Fruit fly (Drosophila melanogaster) whole organism, prepupa: ENCODE data around the gene be.

Experiments used
- CG10631 ChIP-seq: fragments of 200-800 bp; sonication (Bioruptor generic); optimal IDR thresholded peaks from 2 replicates; lab custom pipeline; 2016; ENCODE audit warnings: missing biosample characterization, missing genetic modification characterization
- CG10669 ChIP-seq: fragments of 200-800 bp; sonication (Bioruptor generic); optimal IDR thresholded peaks from 3 replicates; lab custom pipeline; 2018; ENCODE audit warnings: missing biosample characterization, mild to moderate bottlenecking, missing genetic modification characterization, moderate library complexity
- CG11294 ChIP-seq: fragments of 200-800 bp; sonication (Bioruptor generic); IDR thresholded peaks from 2 replicates; pipeline ENCODE4 v1.3.6; 2022; ENCODE audit warnings: missing biosample characterization, missing genetic modification characterization
- CG11762 ChIP-seq: fragments of 200-800 bp; sonication (Bioruptor generic); optimal IDR thresholded peaks from 3 replicates; lab custom pipeline; 2016; ENCODE audit warnings: missing biosample characterization, missing genetic modification characterization; ENCODE audit not compliant: insufficient read depth
- CG1621 ChIP-seq: fragments of 200-800 bp; sonication (Bioruptor generic); optimal IDR thresholded peaks from 3 replicates; lab custom pipeline; 2018; ENCODE audit warnings: missing biosample characterization, mild to moderate bottlenecking, missing genetic modification characterization
- CG16779 ChIP-seq: fragments of 200-800 bp; sonication (Bioruptor generic); optimal IDR thresholded peaks from 3 replicates; lab custom pipeline; 2017; ENCODE audit warnings: missing biosample characterization, mild to moderate bottlenecking, missing genetic modification characterization
- CG31627 ChIP-seq: fragments of 200-800 bp; sonication (Bioruptor generic); optimal IDR thresholded peaks from 3 replicates; lab custom pipeline; 2016; ENCODE audit warnings: missing biosample characterization, missing genetic modification characterization
- CG34406 ChIP-seq: fragments of 200-800 bp; sonication (Bioruptor generic); optimal IDR thresholded peaks from 3 replicates; lab custom pipeline; 2016; ENCODE audit warnings: missing biosample characterization, missing genetic modification characterization
- CG3919 ChIP-seq: fragments of 200-800 bp; sonication (Bioruptor generic); optimal IDR thresholded peaks from 3 replicates; lab custom pipeline; 2016; ENCODE audit warnings: missing biosample characterization, missing genetic modification characterization
- CG6163 ChIP-seq: fragments of 200-800 bp; sonication (Bioruptor generic); IDR thresholded peaks from 3 replicates; pipeline ENCODE4 v1.3.6; 2022; ENCODE audit warnings: missing biosample characterization, missing genetic modification characterization
- CG6792 ChIP-seq: fragments of 200-800 bp; sonication (Bioruptor generic); optimal IDR thresholded peaks from 3 replicates; lab custom pipeline; 2016; ENCODE audit warnings: missing biosample characterization, missing genetic modification characterization
- CG6808 ChIP-seq: fragments of 200-800 bp; sonication (Bioruptor generic); optimal IDR thresholded peaks from 3 replicates; lab custom pipeline; 2017; ENCODE audit warnings: missing biosample characterization, missing genetic modification characterization, mild to moderate bottlenecking, moderate library complexity, missing genetic modification reagents
- CG7368 ChIP-seq: fragments of 200-800 bp; sonication (Bioruptor generic); optimal IDR thresholded peaks from 3 replicates; lab custom pipeline; 2016; ENCODE audit warnings: missing biosample characterization, missing genetic modification characterization
- CG8119 ChIP-seq: fragments of 200-800 bp; sonication (Bioruptor generic); IDR thresholded peaks from 3 replicates; pipeline ENCODE4 v1.3.6; 2022; ENCODE audit warnings: missing biosample characterization, missing genetic modification characterization
- CG8319 ChIP-seq: fragments of 200-800 bp; sonication (Bioruptor generic); optimal IDR thresholded peaks from 3 replicates; lab custom pipeline; 2016; ENCODE audit warnings: missing biosample characterization, missing genetic modification characterization
- CG8632 ChIP-seq: fragments of 200-800 bp; sonication (Bioruptor generic); optimal IDR thresholded peaks from 3 replicates; lab custom pipeline; 2016; ENCODE audit warnings: missing biosample characterization, missing genetic modification characterization
- CG9139 ChIP-seq: fragments of 200-800 bp; sonication (Bioruptor generic); optimal IDR thresholded peaks from 3 replicates; lab custom pipeline; 2017; ENCODE audit warnings: missing biosample characterization, mild to moderate bottlenecking, missing genetic modification characterization
- Eip75B ChIP-seq: fragments of 200-800 bp; sonication (Bioruptor generic); optimal IDR thresholded peaks from 3 replicates; lab custom pipeline; 2016; ENCODE audit warnings: missing biosample characterization, missing genetic modification characterization
- Eip78C ChIP-seq: fragments of 200-800 bp; sonication (Bioruptor generic); peaks from one replicate; lab custom pipeline; 2016; ENCODE audit warnings: missing biosample characterization, missing genetic modification characterization
- Eip93F ChIP-seq: fragments of 200-800 bp; sonication (Bioruptor generic); optimal IDR thresholded peaks from 2 replicates; lab custom pipeline; 2016; ENCODE audit warnings: missing biosample characterization, mild to moderate bottlenecking, missing genetic modification characterization
- Ets96B ChIP-seq: fragments of 200-800 bp; optimal IDR thresholded peaks from 2 replicates; lab custom pipeline; 2019; ENCODE audit warnings: missing biosample characterization, mild to moderate bottlenecking, missing genetic modification characterization, moderate library complexity
- Hr38 ChIP-seq: sonication (Bioruptor generic); optimal IDR thresholded peaks from 2 replicates; lab custom pipeline; 2016; ENCODE audit warnings: missing biosample characterization, missing genetic modification characterization
- Hr4 ChIP-seq: fragments of 200-800 bp; sonication (Bioruptor generic); optimal IDR thresholded peaks from 3 replicates; lab custom pipeline; 2016; ENCODE audit warnings: missing biosample characterization, missing genetic modification characterization
- Lpt ChIP-seq: fragments of 200-800 bp; sonication (Bioruptor generic); optimal IDR thresholded peaks from 3 replicates; lab custom pipeline; 2016; ENCODE audit warnings: missing biosample characterization, missing genetic modification characterization
- OdsH ChIP-seq: fragments of 200-800 bp; sonication (Bioruptor generic); optimal IDR thresholded peaks from 3 replicates; lab custom pipeline; 2016; ENCODE audit warnings: missing biosample characterization, missing genetic modification characterization
- Smox ChIP-seq: fragments of 200-800 bp; sonication (Bioruptor generic); optimal IDR thresholded peaks from 3 replicates; lab custom pipeline; 2016; ENCODE audit warnings: missing biosample characterization, missing genetic modification characterization
- Sox102F ChIP-seq: fragments of 200-800 bp; sonication (Bioruptor generic); optimal IDR thresholded peaks from 2 replicates; lab custom pipeline; 2016; ENCODE audit warnings: missing biosample characterization, mild to moderate bottlenecking, missing genetic modification characterization
- achi ChIP-seq: fragments of 200-800 bp; sonication (Bioruptor generic); optimal IDR thresholded peaks from 3 replicates; lab custom pipeline; 2016; ENCODE audit warnings: missing biosample characterization, missing genetic modification characterization
- acj6 ChIP-seq: fragments of 200-800 bp; sonication (Bioruptor generic); optimal IDR thresholded peaks from 3 replicates; lab custom pipeline; 2016; ENCODE audit warnings: missing biosample characterization, missing genetic modification characterization
- cyc ChIP-seq: fragments of 200-800 bp; sonication (Bioruptor generic); optimal IDR thresholded peaks from 3 replicates; lab custom pipeline; 2016; ENCODE audit warnings: missing biosample characterization, missing genetic modification characterization
- dsx ChIP-seq: fragments of 200-800 bp; optimal IDR thresholded peaks from 3 replicates; lab custom pipeline; 2019; ENCODE audit warnings: missing biosample characterization, mild to moderate bottlenecking, missing genetic modification characterization, moderate library complexity; ENCODE audit not compliant: poor library complexity, severe bottlenecking
- fd59A ChIP-seq: fragments of 200-800 bp; sonication (Bioruptor generic); optimal IDR thresholded peaks from 2 replicates; lab custom pipeline; 2017; ENCODE audit warnings: missing biosample characterization, mild to moderate bottlenecking, missing genetic modification characterization, missing genetic modification reagents
- fd85E ChIP-seq: fragments of 200-800 bp; sonication (Bioruptor generic); optimal IDR thresholded peaks from 3 replicates; lab custom pipeline; 2016; ENCODE audit warnings: missing biosample characterization, missing genetic modification characterization
- pdm3 ChIP-seq: fragments of 200-800 bp; sonication (Bioruptor generic); optimal IDR thresholded peaks from 3 replicates; lab custom pipeline; 2016; ENCODE audit warnings: missing biosample characterization, missing genetic modification characterization
- ss ChIP-seq, 2 experiments: fragments of 200-800 bp; sonication (Bioruptor generic); optimal IDR thresholded peaks; 2 replicates in 1 of 2; 3 replicates in 1 of 2; lab custom pipeline; 2017 to 2018; ENCODE audit warnings: mild to moderate bottlenecking in 2 of 2, missing biosample characterization in 2 of 2, missing genetic modification characterization in 2 of 2, moderate library complexity in 1 of 2
- svp ChIP-seq: fragments of 200-800 bp; sonication (Bioruptor generic); peaks from one replicate; lab custom pipeline; 2016; ENCODE audit warnings: missing biosample characterization, missing genetic modification characterization
- topi ChIP-seq: fragments of 200-800 bp; sonication (Bioruptor generic); optimal IDR thresholded peaks from 3 replicates; lab custom pipeline; 2016; ENCODE audit warnings: missing biosample characterization, missing genetic modification characterization

Gene be

dm6 chrX:15022219-15022618, 2.0 kb upstream of the be start (continued):
- TF ChIP-seq Hr4 (GFP tag; lab: Kevin White, UChicago) = peak; percentile 76
- no peak for TF ChIP-seq CG11294 (GFP tag; lab: Robert Waterston, UW)
- TF ChIP-seq OdsH (GFP tag; lab: Kevin White, UChicago) = peak; percentile 71
- TF ChIP-seq ss (GFP tag; optimal IDR thresholded peaks at IDR 0.05; lab: Kevin White, UChicago) = no peak
- TF ChIP-seq topi (GFP tag; lab: Kevin White, UChicago) = peak; percentile 77
- peak; percentile 40 for TF ChIP-seq CG6808 (GFP tag; lab: Kevin White, UChicago)
- TF ChIP-seq Sox102F (GFP tag; lab: Kevin White, UChicago) = peak; percentile 73
- peak; percentile 57 for TF ChIP-seq Lpt
- peak; percentile 63 for TF ChIP-seq Eip75B
- peak; percentile 69 for TF ChIP-seq Smox (GFP tag; lab: Kevin White, UChicago)
- TF ChIP-seq CG34406 (GFP tag; lab: Kevin White, UChicago) = peak; percentile 63
- peak; percentile 70 for TF ChIP-seq achi (GFP tag; lab: Kevin White, UChicago)
- peak; percentile 79 for TF ChIP-seq CG31627
- peak; percentile 83 for TF ChIP-seq CG6163 (GFP tag; lab: Robert Waterston, UW)
- TF ChIP-seq Ets96B (tag; lab: Kevin White, UChicago) = peak; percentile 48
- TF ChIP-seq fd59A (GFP tag; lab: Kevin White, UChicago) = no peak
- TF ChIP-seq dsx (GFP tag; lab: Kevin White, UChicago) = peak; percentile 33
- TF ChIP-seq CG8319 (GFP tag; lab: Kevin White, UChicago) = peak; percentile 46
- TF ChIP-seq CG1621 = peak; percentile 39
- no peak for TF ChIP-seq Hr38 (GFP tag; lab: Kevin White, UChicago)

dm6 chrX:15023395-15023794, 841 bp upstream of the be start:
- no peak for TF ChIP-seq CG11762 (GFP tag; lab: Kevin White, UChicago)
- TF ChIP-seq CG31627 = no peak
- TF ChIP-seq OdsH (GFP tag; lab: Kevin White, UChicago) = no peak
- TF ChIP-seq svp (GFP tag; lab: Kevin White, UChicago) = peak; percentile 54
- no peak for TF ChIP-seq ss (GFP tag; optimal IDR thresholded peaks at IDR 0.05; lab: Kevin White, UChicago)
- TF ChIP-seq CG7368 (GFP tag; lab: Kevin White, UChicago) = no peak
- no peak for TF ChIP-seq fd59A (GFP tag; lab: Kevin White, UChicago)
- no peak for TF ChIP-seq CG6792
- TF ChIP-seq CG8632 = no peak
- no peak for TF ChIP-seq CG8119 (GFP tag; lab: Robert Waterston, UW)
- peak; percentile 55 for TF ChIP-seq Eip78C (GFP tag; lab: Kevin White, UChicago)
- TF ChIP-seq acj6 (GFP tag; lab: Kevin White, UChicago) = no peak
- no peak for TF ChIP-seq CG9139 (GFP tag; lab: Kevin White, UChicago)
- no peak for TF ChIP-seq cyc (GFP tag; lab: Kevin White, UChicago)
- no peak for TF ChIP-seq Eip75B
- TF ChIP-seq CG16779 (tag; lab: Kevin White, UChicago) = no peak
- no peak for TF ChIP-seq pdm3 (GFP tag; lab: Kevin White, UChicago)

- no peak for TF ChIP-seq cyc (GFP tag; lab: Kevin White, UChicago)
- TF ChIP-seq CG8119 (GFP tag; lab: Robert Waterston, UW) = no peak
- TF ChIP-seq Ets96B (tag; lab: Kevin White, UChicago) = no peak
- TF ChIP-seq Eip93F (GFP tag; lab: Kevin White, UChicago) = no peak
- TF ChIP-seq CG10631 (GFP tag; lab: Kevin White, UChicago) = no peak
- no peak for TF ChIP-seq CG3919 (GFP tag; lab: Kevin White, UChicago)
- no peak for TF ChIP-seq CG9139 (GFP tag; lab: Kevin White, UChicago)
- no peak for TF ChIP-seq acj6 (GFP tag; lab: Kevin White, UChicago)
- TF ChIP-seq fd85E (GFP tag; lab: Kevin White, UChicago) = no peak
- TF ChIP-seq CG11294 (GFP tag; lab: Robert Waterston, UW) = no peak
- TF ChIP-seq CG6808 (GFP tag; lab: Kevin White, UChicago) = no peak
- TF ChIP-seq dsx (GFP tag; lab: Kevin White, UChicago) = no peak
- no peak for TF ChIP-seq Smox (GFP tag; lab: Kevin White, UChicago)
- no peak for TF ChIP-seq CG6163 (GFP tag; lab: Robert Waterston, UW)
- TF ChIP-seq CG10669 (GFP tag; lab: Kevin White, UChicago) = no peak
Measured at dm6 chrX:15024728-15025127, 492 bp downstream of the be start.
